Fruit fly (Drosophila melanogaster) whole organism, embryonic: ENCODE measurements around the gene rb.

Experiments used
- Atf3 ChIP-seq: fragments of 200-800 bp; sonication (Bioruptor generic); optimal IDR thresholded peaks from 3 replicates; lab custom pipeline; 2016; ENCODE audit warnings: missing biosample characterization, missing genetic modification characterization
- Atf6 ChIP-seq: fragments of 200-800 bp; sonication (Bioruptor generic); IDR thresholded peaks from 2 replicates; pipeline ENCODE4 v1.3.6; 2022; ENCODE audit warnings: missing biosample characterization, missing genetic modification characterization
- BEAF-32 ChIP-seq: fragments of 200-800 bp; sonication (Bioruptor generic); optimal IDR thresholded peaks from 3 replicates; lab custom pipeline; 2017; ENCODE audit warnings: missing biosample characterization, missing genetic modification characterization, mild to moderate bottlenecking, moderate library complexity, missing genetic modification reagents
- CG10267 ChIP-seq: fragments of 200-800 bp; sonication (Bioruptor generic); optimal IDR thresholded peaks from 2 replicates; lab custom pipeline; 2018; ENCODE audit warnings: missing biosample characterization, mild to moderate bottlenecking, missing genetic modification characterization, moderate library complexity
- CG10431 ChIP-seq: fragments of 200-800 bp; sonication (Bioruptor generic); optimal IDR thresholded peaks from 3 replicates; lab custom pipeline; 2018; ENCODE audit warnings: missing biosample characterization, mild to moderate bottlenecking, missing genetic modification characterization
- CG12942 ChIP-seq: fragments of 200-800 bp; sonication (Bioruptor generic); optimal IDR thresholded peaks from 3 replicates; lab custom pipeline; 2016; ENCODE audit warnings: missing biosample characterization, missing genetic modification characterization
- CG17361 ChIP-seq: fragments of 200-800 bp; sonication (Bioruptor generic); IDR thresholded peaks from 3 replicates; pipeline ENCODE4 v1.3.6; 2022; ENCODE audit warnings: missing biosample characterization, missing genetic modification characterization
- CG2116 ChIP-seq: fragments of 200-800 bp; sonication (Bioruptor generic); optimal IDR thresholded peaks from 3 replicates; lab custom pipeline; 2018; ENCODE audit warnings: missing biosample characterization, mild to moderate bottlenecking, missing genetic modification characterization
- CG2120 ChIP-seq: fragments of 200-800 bp; sonication (Bioruptor generic); optimal IDR thresholded peaks from 3 replicates; lab custom pipeline; 2016; ENCODE audit warnings: missing biosample characterization, missing genetic modification characterization
- CG30431 ChIP-seq: fragments of 200-800 bp; sonication (Bioruptor generic); optimal IDR thresholded peaks from 2 replicates; lab custom pipeline; 2017; ENCODE audit warnings: missing biosample characterization, missing genetic modification characterization
- CG31224 ChIP-seq: fragments of 200-800 bp; sonication (Bioruptor generic); IDR thresholded peaks from 2 replicates; pipeline ENCODE4 v1.3.6; 2022; ENCODE audit warnings: missing biosample characterization, missing genetic modification characterization
- CG3281 ChIP-seq: fragments of 200-800 bp; sonication (Bioruptor generic); optimal IDR thresholded peaks from 3 replicates; lab custom pipeline; 2017; ENCODE audit warnings: missing biosample characterization, mild to moderate bottlenecking, missing genetic modification characterization
- CG3995 ChIP-seq: fragments of 200-800 bp; sonication (Bioruptor generic); optimal IDR thresholded peaks from 3 replicates; lab custom pipeline; 2016; ENCODE audit warnings: missing biosample characterization, missing genetic modification characterization
- CG4404 ChIP-seq: fragments of 200-800 bp; sonication (Bioruptor generic); IDR thresholded peaks from 2 replicates; pipeline ENCODE4 v1.3.6; 2022; ENCODE audit warnings: missing biosample characterization, missing genetic modification characterization
- CG6689 ChIP-seq: fragments of 200-800 bp; sonication (Bioruptor generic); IDR thresholded peaks from 2 replicates; pipeline ENCODE4 v1.3.6; 2022; ENCODE audit warnings: missing biosample characterization, missing genetic modification characterization
- CG7745 ChIP-seq: fragments of 200-800 bp; sonication (Bioruptor generic); optimal IDR thresholded peaks from 2 replicates; lab custom pipeline; 2018; ENCODE audit warnings: missing biosample characterization, mild to moderate bottlenecking, missing genetic modification characterization, moderate library complexity
- CG8944 ChIP-seq: fragments of 200-800 bp; sonication (Bioruptor generic); optimal IDR thresholded peaks from 3 replicates; lab custom pipeline; 2016; ENCODE audit warnings: missing biosample characterization, missing genetic modification characterization
- CG9727 ChIP-seq: fragments of 200-800 bp; sonication (Bioruptor generic); optimal IDR thresholded peaks from 3 replicates; lab custom pipeline; 2017; ENCODE audit warnings: missing biosample characterization, mild to moderate bottlenecking, missing genetic modification characterization
- CG9817 ChIP-seq: fragments of 200-800 bp; sonication (Bioruptor generic); optimal IDR thresholded peaks from 2 replicates; lab custom pipeline; 2018; ENCODE audit warnings: missing biosample characterization, mild to moderate bottlenecking, missing genetic modification characterization, moderate library complexity
- CHES-1-like ChIP-seq: fragments of 200-800 bp; sonication (Bioruptor generic); optimal IDR thresholded peaks from 2 replicates; lab custom pipeline; 2016; ENCODE audit warnings: missing biosample characterization, missing genetic modification characterization
- CTCF ChIP-seq: fragments of 200-800 bp; sonication (Bioruptor generic); optimal IDR thresholded peaks from 2 replicates; lab custom pipeline; 2017; ENCODE audit warnings: missing biosample characterization, mild to moderate bottlenecking, missing genetic modification characterization, moderate library complexity
- Camta ChIP-seq: fragments of 200-800 bp; sonication (Bioruptor generic); optimal IDR thresholded peaks from 2 replicates; lab custom pipeline; 2016; ENCODE audit warnings: missing biosample characterization, missing genetic modification characterization
- Chrac-16 ChIP-seq: fragments of 200-800 bp; sonication (Bioruptor generic); optimal IDR thresholded peaks from 3 replicates; lab custom pipeline; 2016; ENCODE audit warnings: missing biosample characterization, missing genetic modification characterization
- CoRest ChIP-seq: fragments of 200-800 bp; sonication (Bioruptor generic); optimal IDR thresholded peaks from 3 replicates; lab custom pipeline; 2018; ENCODE audit warnings: missing biosample characterization, mild to moderate bottlenecking, missing genetic modification characterization, moderate library complexity
- Dek ChIP-seq: fragments of 200-800 bp; sonication (Bioruptor generic); optimal IDR thresholded peaks from 3 replicates; lab custom pipeline; 2019; ENCODE audit warnings: missing biosample characterization, mild to moderate bottlenecking, missing genetic modification characterization, moderate library complexity
- Dfd ChIP-seq, 2 experiments: fragments of >200 bp; optimal IDR thresholded peaks; 2 replicates each; lab custom pipeline; 2017; ENCODE audit warnings: missing biosample characterization in 2 of 2, missing genetic modification characterization in 2 of 2
- Dll ChIP-seq: fragments of 200-800 bp; sonication (Bioruptor generic); IDR thresholded peaks from 4 replicates; pipeline ENCODE4 v1.3.6; 2022; ENCODE audit warnings: missing biosample characterization, missing genetic modification characterization; ENCODE audit not compliant: partially characterized antibody
- Doc3 ChIP-seq: fragments of 200-800 bp; sonication (Bioruptor generic); IDR thresholded peaks from 3 replicates; pipeline ENCODE4 v1.3.6; 2022; ENCODE audit warnings: missing biosample characterization, missing genetic modification characterization; ENCODE audit not compliant: partially characterized antibody
- Drgx ChIP-seq: fragments of 200-800 bp; sonication (Bioruptor generic); IDR thresholded peaks from 2 replicates; pipeline ENCODE4 v1.3.6; 2022; ENCODE audit warnings: missing biosample characterization, missing genetic modification characterization
- Elba2 ChIP-seq: fragments of 200-800 bp; sonication (Bioruptor generic); optimal IDR thresholded peaks from 3 replicates; lab custom pipeline; 2016; ENCODE audit warnings: missing biosample characterization, missing genetic modification characterization
- Fer2 ChIP-seq: fragments of 200-800 bp; sonication (Bioruptor generic); optimal IDR thresholded peaks from 2 replicates; lab custom pipeline; 2018; ENCODE audit warnings: missing biosample characterization, mild to moderate bottlenecking, missing genetic modification characterization, moderate library complexity
- Gsc ChIP-seq: fragments of 200-800 bp; sonication (Bioruptor generic); IDR thresholded peaks from 2 replicates; pipeline ENCODE4 v1.3.6; 2022; ENCODE audit warnings: missing biosample characterization, missing genetic modification characterization
- HLH3B ChIP-seq: fragments of 200-800 bp; sonication (Bioruptor generic); IDR thresholded peaks from 2 replicates; pipeline ENCODE4 v1.3.6; 2022; ENCODE audit warnings: missing biosample characterization, missing genetic modification characterization
- Hr3 ChIP-seq: fragments of 200-800 bp; sonication (Bioruptor generic); optimal IDR thresholded peaks from 3 replicates; lab custom pipeline; 2016; ENCODE audit warnings: missing biosample characterization, missing genetic modification characterization
- Hsf ChIP-seq: fragments of 200-800 bp; sonication (Bioruptor generic); optimal IDR thresholded peaks from 3 replicates; lab custom pipeline; 2016; ENCODE audit warnings: missing biosample characterization, missing genetic modification characterization
- Med ChIP-seq: fragments of 200-800 bp; sonication (Bioruptor generic); peaks from one replicate; lab custom pipeline; 2016; ENCODE audit warnings: missing biosample characterization, missing genetic modification characterization, mild to moderate bottlenecking, inconsistent platforms, moderate library complexity
- Mrtf ChIP-seq: fragments of 200-800 bp; sonication (Bioruptor generic); IDR thresholded peaks from 3 replicates; pipeline ENCODE4 v1.3.6; 2022; ENCODE audit warnings: missing biosample characterization, missing genetic modification characterization
- Sin3A ChIP-seq: fragments of >200 bp; optimal IDR thresholded peaks from 2 replicates; lab custom pipeline; 2018
- Xbp1 ChIP-seq: fragments of 200-800 bp; sonication (Bioruptor generic); optimal IDR thresholded peaks from 3 replicates; lab custom pipeline; 2016; ENCODE audit warnings: missing biosample characterization, mild to moderate bottlenecking, missing genetic modification characterization
- ase ChIP-seq: fragments of 200-800 bp; sonication (Bioruptor generic); IDR thresholded peaks from 3 replicates; pipeline ENCODE4 v1.3.6; 2022; ENCODE audit warnings: missing biosample characterization, missing genetic modification characterization
- bbx ChIP-seq: fragments of 200-800 bp; sonication (Bioruptor generic); IDR thresholded peaks from 2 replicates; pipeline ENCODE4 v1.3.6; 2022; ENCODE audit warnings: missing biosample characterization, missing genetic modification characterization; ENCODE audit not compliant: partially characterized antibody
- crp ChIP-seq, 2 experiments: fragments of 200-800 bp; sonication (Bioruptor generic); optimal IDR thresholded peaks; 2 replicates in 1 of 2; 3 replicates in 1 of 2; lab custom pipeline; 2017; ENCODE audit warnings: missing biosample characterization in 2 of 2, missing genetic modification characterization in 2 of 2, mild to moderate bottlenecking in 1 of 2, moderate library complexity in 1 of 2
- cwo ChIP-seq: fragments of 200-800 bp; sonication (Bioruptor generic); optimal IDR thresholded peaks from 3 replicates; lab custom pipeline; 2017; ENCODE audit warnings: missing biosample characterization, missing genetic modification characterization, mild to moderate bottlenecking, moderate library complexity, missing genetic modification reagents
- dati ChIP-seq: fragments of 200-800 bp; sonication (Bioruptor generic); IDR thresholded peaks from 2 replicates; pipeline ENCODE4 v1.3.6; 2022; ENCODE audit warnings: missing biosample characterization, missing genetic modification characterization
- eve ChIP-seq, 2 experiments: fragments of >200 bp; optimal IDR thresholded peaks; 2 replicates each; lab custom pipeline; 2017; ENCODE audit warnings: missing biosample characterization in 2 of 2, missing genetic modification characterization in 2 of 2
- jigr1 ChIP-seq: fragments of 200-800 bp; sonication (Bioruptor generic); IDR thresholded peaks from 3 replicates; pipeline ENCODE4 v1.3.6; 2022; ENCODE audit warnings: missing biosample characterization, missing genetic modification characterization
- repo ChIP-seq: fragments of 200-800 bp; sonication (Bioruptor generic); optimal IDR thresholded peaks from 2 replicates; lab custom pipeline; 2016; ENCODE audit warnings: missing biosample characterization, missing genetic modification characterization
- rib ChIP-seq: fragments of 200-800 bp; sonication (Bioruptor generic); IDR thresholded peaks from 2 replicates; pipeline ENCODE4 v1.3.6; 2022; ENCODE audit warnings: missing biosample characterization, missing genetic modification characterization
- sens-2 ChIP-seq: fragments of 200-800 bp; sonication (Bioruptor generic); IDR thresholded peaks from 2 replicates; pipeline ENCODE4 v1.3.6; 2022; ENCODE audit warnings: missing biosample characterization, missing genetic modification characterization
- slp2 ChIP-seq: fragments of 200-800 bp; sonication (Bioruptor generic); optimal IDR thresholded peaks from 2 replicates; lab custom pipeline; 2016; ENCODE audit warnings: missing biosample characterization, missing genetic modification characterization
- stc ChIP-seq: fragments of 200-800 bp; sonication (Bioruptor generic); IDR thresholded peaks from 2 replicates; pipeline ENCODE4 v1.3.6; 2022; ENCODE audit warnings: missing biosample characterization, missing genetic modification characterization
- vfl ChIP-seq: fragments of 200-800 bp; sonication (Bioruptor generic); optimal IDR thresholded peaks from 2 replicates; lab custom pipeline; 2016; ENCODE audit warnings: missing biosample characterization, missing genetic modification characterization
- zen ChIP-seq: fragments of 200-800 bp; sonication (Bioruptor generic); optimal IDR thresholded peaks from 3 replicates; lab custom pipeline; 2018; ENCODE audit warnings: missing biosample characterization, mild to moderate bottlenecking, missing genetic modification characterization, moderate library complexity

The rb gene

dm6 chrX:4540430-4540932 is at the start of gene rb, which contains the start of gene CHOp24 (continued):
- TF ChIP-seq CG12942 (GFP tag; lab: Kevin White, UChicago) (no peak), Fer2 (tag; lab: Kevin White, UChicago) (no peak), CG10267 (peak; percentile 51), eve (GFP tag; optimal IDR thresholded peaks at IDR 0.05; lab: Kevin White, UChicago) (no peak), Xbp1 (GFP tag; lab: Kevin White, UChicago) (peak; percentile 51), crp (GFP tag; optimal IDR thresholded peaks at IDR 0.05; lab: Kevin White, UChicago) (peak in 1 of 2 experiments; percentile 23), Dll (peak; percentile 95), repo (GFP tag; lab: Kevin White, UChicago) (no peak), Dfd (GFP tag; optimal IDR thresholded peaks at IDR 0.05; lab: Kevin White, UChicago) (no peak), vfl (GFP tag; lab: Kevin White, UChicago) (no peak), CG30431 (GFP tag; lab: Kevin White, UChicago) (no peak), CG9817 (tag; lab: Kevin White, UChicago) (peak; percentile 16), Hr3 (no peak), CG6689 (GFP tag; lab: Robert Waterston, UW) (no peak), CoRest (tag; lab: Kevin White, UChicago) (peak; percentile 32), ase (GFP tag; lab: Robert Waterston, UW) (no peak), CG2116 (GFP tag; lab: Kevin White, UChicago) (peak; percentile 84), CG8944 (GFP tag; lab: Kevin White, UChicago) (no peak), CG3995 (GFP tag; lab: Kevin White, UChicago) (peak; percentile 77), Camta (GFP tag; lab: Kevin White, UChicago) (peak; percentile 10), slp2 (GFP tag; lab: Kevin White, UChicago) (no peak), Mrtf (no peak), CG7745 (tag; lab: Kevin White, UChicago) (no peak), Hsf (GFP tag; lab: Kevin White, UChicago) (peak; percentile 4), rib (no peak), Elba2 (GFP tag; lab: Kevin White, UChicago) (no peak), CG3281 (GFP tag; lab: Kevin White, UChicago) (no peak), Dek (no peak), CG31224 (GFP tag; lab: Robert Waterston, UW) (no peak), Atf6 (GFP tag; lab: Robert Waterston, UW) (no peak), CTCF (GFP tag; lab: Kevin White, UChicago) (peak; percentile 34), stc (GFP tag; lab: Robert Waterston, UW) (no peak), Doc3 (GFP tag; lab: Robert Waterston, UW) (peak; percentile 88), sens-2 (GFP tag; lab: Robert Waterston, UW) (no peak), HLH3B (GFP tag; lab: Robert Waterston, UW) (no peak), Gsc (GFP tag; lab: Robert Waterston, UW) (no peak), Atf3 (no peak), CG17361 (no peak), BEAF-32 (GFP tag; lab: Kevin White, UChicago) (peak; percentile 92), Drgx (GFP tag; lab: Robert Waterston, UW) (no peak), cwo (GFP tag; lab: Kevin White, UChicago) (no peak), dati (no peak), CG9727 (no peak), Sin3A (lab: Kevin White, UChicago) (peak; percentile 81), Med (peak; percentile 86), Chrac-16 (GFP tag; lab: Kevin White, UChicago) (peak; percentile 4), jigr1 (GFP tag; lab: Robert Waterston, UW) (no peak), bbx (GFP tag; lab: Robert Waterston, UW) (peak; percentile 87), zen (tag; lab: Kevin White, UChicago) (no peak), CG4404 (GFP tag; lab: Robert Waterston, UW) (no peak), CHES-1-like (GFP tag; lab: Kevin White, UChicago) (peak; percentile 49), CG10431 (GFP tag; lab: Kevin White, UChicago) (no peak), CG2120 (GFP tag; lab: Kevin White, UChicago) (peak; percentile 57)
